Worm (Caenorhabditis elegans) whole organism, late embryonic: ENCODE data around the gene T19H12.15.

ENCODE experiments used
- C08G9.2 ChIP-seq: sonication (generic microtip); optimal IDR thresholded peaks from 2 replicates; lab custom pipeline; 2016; ENCODE audit warnings: mild to moderate bottlenecking, missing genetic modification characterization, moderate library complexity, missing compliant biosample characterization
- K09A11.1 ChIP-seq: sonication (generic microtip); optimal IDR thresholded peaks from 2 replicates; lab custom pipeline; 2017; ENCODE audit warnings: antibody characterized with exemption, mild to moderate bottlenecking, missing genetic modification characterization, missing compliant biosample characterization; ENCODE audit not compliant: insufficient read depth
- T23F11.4 ChIP-seq: fragments of 200-800 bp; sonication (Bioruptor generic); optimal IDR thresholded peaks from 2 replicates; lab custom pipeline; 2018; ENCODE audit warnings: mild to moderate bottlenecking, missing genetic modification characterization, missing compliant biosample characterization
- ahr-1 ChIP-seq: sonication (generic microtip); optimal IDR thresholded peaks from 2 replicates; lab custom pipeline; 2016; ENCODE audit warnings: missing genetic modification characterization, missing compliant biosample characterization
- ceh-18 ChIP-seq: sonication (generic microtip); optimal IDR thresholded peaks from 2 replicates; lab custom pipeline; 2016; ENCODE audit warnings: missing genetic modification characterization, missing compliant biosample characterization
- ceh-19 ChIP-seq: fragments of 200-800 bp; sonication (Bioruptor generic); optimal IDR thresholded peaks from 2 replicates; lab custom pipeline; 2018; ENCODE audit warnings: mild to moderate bottlenecking, missing genetic modification characterization, missing compliant biosample characterization
- ceh-22 ChIP-seq: sonication (generic microtip); optimal IDR thresholded peaks from 2 replicates; lab custom pipeline; 2017; ENCODE audit warnings: missing biosample characterization, missing genetic modification characterization
- ceh-24 ChIP-seq: sonication (generic microtip); optimal IDR thresholded peaks from 2 replicates; lab custom pipeline; 2016; ENCODE audit warnings: mild to moderate bottlenecking, missing genetic modification characterization, missing compliant biosample characterization
- ceh-31 ChIP-seq: sonication (generic microtip); optimal IDR thresholded peaks from 2 replicates; lab custom pipeline; 2016; ENCODE audit warnings: missing genetic modification characterization, missing compliant biosample characterization
- ceh-48 ChIP-seq: sonication (generic microtip); optimal IDR thresholded peaks from 2 replicates; lab custom pipeline; 2016; ENCODE audit warnings: missing genetic modification characterization, inconsistent platforms, missing compliant biosample characterization
- ceh-9 ChIP-seq: sonication (generic microtip); optimal IDR thresholded peaks from 2 replicates; lab custom pipeline; 2016; ENCODE audit warnings: mild to moderate bottlenecking, missing genetic modification characterization, inconsistent platforms, missing compliant biosample characterization
- elt-2 ChIP-seq: sonication (generic microtip); optimal IDR thresholded peaks from 2 replicates; lab custom pipeline; 2016; ENCODE audit warnings: missing genetic modification reagents, missing genetic modification characterization, missing compliant biosample characterization
- ets-4 ChIP-seq: sonication (generic microtip); optimal IDR thresholded peaks from 2 replicates; lab custom pipeline; 2016; ENCODE audit warnings: missing genetic modification characterization, missing compliant biosample characterization
- fax-1 ChIP-seq: sonication (generic microtip); optimal IDR thresholded peaks from 2 replicates; lab custom pipeline; 2016; ENCODE audit warnings: missing genotype, missing genetic modification characterization, missing compliant biosample characterization
- gmeb-2 ChIP-seq: sonication (generic microtip); optimal IDR thresholded peaks from 2 replicates; lab custom pipeline; 2016; ENCODE audit warnings: missing genetic modification characterization, inconsistent platforms, missing compliant biosample characterization
- hlh-15 ChIP-seq: sonication (generic microtip); optimal IDR thresholded peaks from 2 replicates; lab custom pipeline; 2016; ENCODE audit warnings: missing genetic modification characterization, missing compliant biosample characterization
- hlh-30 ChIP-seq: sonication (generic microtip); optimal IDR thresholded peaks from 2 replicates; lab custom pipeline; 2017; ENCODE audit warnings: antibody characterized with exemption, missing genetic modification characterization, missing compliant biosample characterization; ENCODE audit not compliant: insufficient read depth
- hlh-6 ChIP-seq: sonication (generic microtip); optimal IDR thresholded peaks from 2 replicates; lab custom pipeline; 2016; ENCODE audit warnings: missing genotype, missing genetic modification characterization, missing compliant biosample characterization
- lim-6 ChIP-seq: sonication (generic microtip); optimal IDR thresholded peaks from 2 replicates; lab custom pipeline; 2016; ENCODE audit warnings: missing genetic modification characterization, missing compliant biosample characterization
- mec-3 ChIP-seq: sonication (generic microtip); optimal IDR thresholded peaks from 2 replicates; lab custom pipeline; 2016; ENCODE audit warnings: borderline replicate concordance, missing genetic modification characterization, missing compliant biosample characterization
- nfya-1 ChIP-seq: sonication (generic microtip); optimal IDR thresholded peaks from 2 replicates; lab custom pipeline; 2017; ENCODE audit warnings: missing genetic modification characterization, mild to moderate bottlenecking, missing compliant biosample characterization, antibody characterized with exemption, moderate library complexity
- nhr-11 ChIP-seq: fragments of 150-350 bp; optimal IDR thresholded peaks from 2 replicates; lab custom pipeline; 2014; ENCODE audit warnings: missing biosample characterization, missing genetic modification characterization
- nhr-232 ChIP-seq: sonication (generic microtip); optimal IDR thresholded peaks from 2 replicates; lab custom pipeline; 2016; ENCODE audit warnings: missing genetic modification characterization, missing compliant biosample characterization
- odd-2 ChIP-seq: sonication (generic microtip); optimal IDR thresholded peaks from 2 replicates; lab custom pipeline; 2017; ENCODE audit warnings: antibody characterized with exemption, mild to moderate bottlenecking, missing genetic modification characterization, missing compliant biosample characterization
- pat-9 ChIP-seq: fragments of 200-800 bp; sonication (Bioruptor generic); optimal IDR thresholded peaks from 2 replicates; lab custom pipeline; 2018; ENCODE audit warnings: mild to moderate bottlenecking, missing genetic modification characterization, moderate library complexity, missing compliant biosample characterization
- pax-1 ChIP-seq: fragments of 150-350 bp; optimal IDR thresholded peaks from 2 replicates; lab custom pipeline; 2014; ENCODE audit warnings: missing biosample characterization, missing genetic modification characterization
- pha-2 ChIP-seq: sonication (generic microtip); optimal IDR thresholded peaks from 2 replicates; lab custom pipeline; 2017; ENCODE audit warnings: mild to moderate bottlenecking, missing genetic modification characterization, missing compliant biosample characterization
- pha-4 ChIP-seq: fragments of 150-350 bp; optimal IDR thresholded peaks from 2 replicates; lab custom pipeline; 2018; ENCODE audit warnings: missing biosample characterization, missing genetic modification reagents, missing genetic modification characterization
- pqm-1 ChIP-seq: sonication (generic microtip); optimal IDR thresholded peaks from 2 replicates; lab custom pipeline; 2016; ENCODE audit warnings: missing genetic modification characterization, missing compliant biosample characterization
- pros-1 ChIP-seq: fragments of 150-350 bp; optimal IDR thresholded peaks from 2 replicates; lab custom pipeline; 2014; ENCODE audit warnings: missing biosample characterization, missing genetic modification reagents, missing genetic modification characterization
- ref-2 ChIP-seq: sonication (generic microtip); optimal IDR thresholded peaks from 2 replicates; lab custom pipeline; 2016; ENCODE audit warnings: missing genetic modification characterization, missing compliant biosample characterization
- sox-2 ChIP-seq: fragments of 200-800 bp; sonication (Bioruptor generic); IDR thresholded peaks from 2 replicates; pipeline ENCODE4 v1.3.6; 2022; ENCODE audit warnings: missing genetic modification reagents, missing genetic modification characterization, missing compliant biosample characterization
- tbx-2 ChIP-seq: sonication (generic microtip); optimal IDR thresholded peaks from 2 replicates; lab custom pipeline; 2016; ENCODE audit warnings: missing genetic modification characterization, missing compliant biosample characterization
- ttx-3 ChIP-seq: sonication (generic microtip); optimal IDR thresholded peaks from 2 replicates; lab custom pipeline; 2016; ENCODE audit warnings: missing genetic modification reagents, missing genetic modification characterization, missing compliant biosample characterization
- unc-42 ChIP-seq: sonication (generic microtip); optimal IDR thresholded peaks from 2 replicates; lab custom pipeline; 2016; ENCODE audit warnings: missing genotype, missing genetic modification characterization, missing compliant biosample characterization
- unc-55 ChIP-seq: sonication (generic microtip); optimal IDR thresholded peaks from 2 replicates; lab custom pipeline; 2017; ENCODE audit warnings: missing biosample characterization, missing genetic modification reagents, missing genetic modification characterization
- unc-86 ChIP-seq: sonication (generic microtip); optimal IDR thresholded peaks from 2 replicates; lab custom pipeline; 2016; ENCODE audit warnings: missing genetic modification characterization, missing compliant biosample characterization
- zip-5 ChIP-seq: sonication (generic microtip); optimal IDR thresholded peaks from 2 replicates; lab custom pipeline; 2016; ENCODE audit warnings: missing genetic modification characterization, missing compliant biosample characterization

The T19H12.15 gene

ce11 chrV:4865364-4865763 is 13.8 kb downstream of the T19H12.15 start, which contains the start of gene srd-32:
Gene srd-32 (plus strand): TSS chrV:4865664.
- TF ChIP-seq ceh-48 (tag; lab: Kevin White, UChicago) (no peak), nhr-11 (no peak), nhr-232 (tag; lab: Kevin White, UChicago) (no peak), hlh-30 (tag; lab: Kevin White, UChicago) (no peak), ceh-9 (tag; lab: Kevin White, UChicago) (no peak), pat-9 (no peak), sox-2 (GFP tag; lab: Robert Waterston, UW) (no peak), ceh-22 (no peak)

ce11 chrV:4864330-4864729 is 14.8 kb downstream of the T19H12.15 start:
- no peak for TF ChIP-seq ceh-22
- TF ChIP-seq ttx-3: no peak

- TF ChIP-seq ets-4 (tag; lab: Kevin White, UChicago) (no peak), hlh-15 (tag; lab: Kevin White, UChicago) (no peak), unc-55 (GFP tag; lab: Kevin White, UChicago) (peak; percentile 16), gmeb-2 (tag; lab: Kevin White, UChicago) (no peak)
These were observed 16.4 kb downstream of the T19H12.15 start, which contains the start of gene C37H5.13 for ce11 chrV:4862737-4863136. Gene C37H5.13 (minus strand): TSS chrV:4862965.

- TF ChIP-seq tbx-2 (tag; lab: Kevin White, UChicago) (peak; percentile 21), C08G9.2 (tag; lab: Kevin White, UChicago) (no peak), lim-6 (tag; lab: Kevin White, UChicago) (no peak), mec-3 (tag; lab: Kevin White, UChicago) (no peak), nfya-1 (tag; lab: Kevin White, UChicago) (peak; percentile 43), unc-42 (peak; percentile 37), unc-55 (GFP tag; lab: Kevin White, UChicago) (peak; percentile 39), ceh-31 (peak; percentile 34), hlh-6 (tag; lab: Kevin White, UChicago) (peak; percentile 28), ref-2 (tag; lab: Kevin White, UChicago) (peak; percentile 12), ceh-18 (tag; lab: Kevin White, UChicago) (peak; percentile 25), pqm-1 (tag; lab: Kevin White, UChicago) (no peak), ahr-1 (tag; lab: Kevin White, UChicago) (no peak)
These were observed 18.6 kb downstream of the T19H12.15 start for ce11 chrV:4860525-4860924.

DNA sequence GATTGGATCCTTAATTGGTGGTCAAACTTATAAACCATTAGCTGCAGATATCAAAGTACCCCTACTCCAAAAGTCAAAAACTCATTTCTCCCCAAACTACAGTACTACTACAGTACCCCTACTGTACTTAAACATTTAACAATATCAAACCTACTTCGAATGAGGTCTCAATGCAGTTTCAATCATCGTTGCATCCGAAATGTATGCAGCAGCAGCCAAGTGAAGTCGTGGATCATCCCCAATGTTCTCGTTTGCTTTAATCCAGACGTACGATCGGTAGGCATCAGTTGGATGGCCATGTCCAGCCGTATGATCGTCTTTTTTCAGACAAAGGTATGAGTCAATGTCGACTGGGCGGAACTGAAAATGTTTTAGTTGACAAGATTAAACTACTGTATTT is 21.6 kb downstream of the T19H12.15 start:
- TF ChIP-seq ceh-48 (tag; lab: Kevin White, UChicago) (no peak), pha-2 (tag; lab: Kevin White, UChicago) (no peak), gmeb-2 (tag; lab: Kevin White, UChicago) (no peak), pha-4 (tag; lab: Kevin White, UChicago) (no peak), fax-1 (tag; lab: Kevin White, UChicago) (no peak)
- TF ChIP-seq, all 69 proteins: peak for 0

ce11 chrV:4851969-4852368 is 27.2 kb downstream of the T19H12.15 start:
- TF ChIP-seq elt-2 (tag; lab: Kevin White, UChicago) (no peak), ceh-24 (tag; lab: Kevin White, UChicago) (no peak), ceh-48 (tag; lab: Kevin White, UChicago) (no peak), pha-2 (tag; lab: Kevin White, UChicago) (no peak), T23F11.4 (GFP tag; lab: Kevin White, UChicago) (no peak), nhr-11 (no peak), unc-42 (no peak), ref-2 (tag; lab: Kevin White, UChicago) (no peak), pax-1 (tag; lab: Kevin White, UChicago) (no peak), ceh-19 (no peak), pros-1 (no peak), sox-2 (GFP tag; lab: Robert Waterston, UW) (no peak), odd-2 (tag; lab: Kevin White, UChicago) (no peak), unc-86 (tag; lab: Kevin White, UChicago) (no peak), K09A11.1 (no peak), lim-6 (tag; lab: Kevin White, UChicago) (no peak), mec-3 (tag; lab: Kevin White, UChicago) (no peak), zip-5 (tag; lab: Kevin White, UChicago) (no peak)
